Fruit fly (Drosophila melanogaster): ENCODE results near the gene CG33061.

CG33061 gene

DNA sequence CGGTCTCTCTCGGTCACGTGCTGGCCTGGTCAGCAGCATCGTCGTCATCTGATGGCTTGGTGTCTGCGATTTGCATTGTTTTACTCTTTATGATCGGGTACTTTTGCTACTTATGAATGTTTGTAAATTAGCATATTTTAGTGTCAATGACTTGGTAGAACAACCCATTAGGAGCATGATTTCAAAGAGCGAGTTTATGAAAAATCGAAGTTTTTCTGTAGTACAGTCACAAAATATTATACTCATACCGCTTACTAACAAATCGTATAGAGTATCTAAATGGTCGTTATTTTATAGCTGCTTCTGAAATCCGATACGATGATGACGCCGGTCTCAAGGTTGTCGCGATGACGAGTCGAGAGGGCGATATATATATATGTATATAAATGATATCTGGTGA is 43.3 kb upstream of the CG33061 start (continued):
- TF ChIP-seq Pdp1 (GFP tag; optimal IDR thresholded peaks at IDR 0.05) (no peak), croc (GFP tag; conservative IDR thresholded peaks at IDR 0.05) (no peak), CG16779 (GFP tag; IDR thresholded peaks at IDR 0.05) (no peak), Elba2 (GFP tag; optimal IDR thresholded peaks at IDR 0.05) (no peak), CG11456 (GFP tag; IDR thresholded peaks at IDR 0.05) (no peak), cwo (GFP tag; optimal IDR thresholded peaks at IDR 0.05) (peak; percentile 79), luna (GFP tag; optimal IDR thresholded peaks at IDR 0.05) (no peak), NC2α (GFP tag; optimal IDR thresholded peaks at IDR 0.05) (no peak), corto (GFP tag; optimal IDR thresholded peaks at IDR 0.05) (no peak), crol (GFP tag; IDR thresholded peaks at IDR 0.05) (no peak), CG2875 (GFP tag; optimal IDR thresholded peaks at IDR 0.05) (no peak), nerfin-2 (GFP tag; IDR thresholded peaks at IDR 0.05; ENCODE audit: partially characterized antibody) (no peak), bcd (GFP tag; optimal IDR thresholded peaks at IDR 0.05) (no peak), chn (GFP tag; optimal IDR thresholded peaks at IDR 0.05) (no peak), NC2β (GFP tag; optimal IDR thresholded peaks at IDR 0.05) (no peak), B-H1 (GFP tag; IDR thresholded peaks at IDR 0.05) (no peak), CG9932 (GFP tag; IDR thresholded peaks at IDR 0.05) (no peak), schlank (tag; optimal IDR thresholded peaks at IDR 0.05) (no peak), CG11504 (tag; optimal IDR thresholded peaks at IDR 0.05) (peak; percentile 68), sqz (GFP tag; optimal IDR thresholded peaks at IDR 0.05) (no peak), CG17568 (GFP tag; optimal IDR thresholded peaks at IDR 0.05) (no peak), eve (GFP tag; optimal IDR thresholded peaks at IDR 0.05) (no peak), CG4404 (GFP tag; IDR thresholded peaks at IDR 0.05) (no peak), amos (GFP tag; IDR thresholded peaks at IDR 0.05; ENCODE audit: partially characterized antibody) (no peak), Med (GFP tag) (peak; percentile 79), CG4424 (GFP tag; optimal IDR thresholded peaks at IDR 0.05) (no peak), vfl (GFP tag; optimal IDR thresholded peaks at IDR 0.05) (no peak), aop (GFP tag; IDR thresholded peaks at IDR 0.05) (no peak), lola (GFP tag; optimal IDR thresholded peaks at IDR 0.05) (no peak), CG8388 (GFP tag; optimal IDR thresholded peaks at IDR 0.05) (no peak), Spps (tag; optimal IDR thresholded peaks at IDR 0.05) (no peak), fru (optimal IDR thresholded peaks at IDR 0.05) (no peak), CG31365 (tag; optimal IDR thresholded peaks at IDR 0.05) (no peak), CG30403 (GFP tag; optimal IDR thresholded peaks at IDR 0.05) (peak; percentile 20), CG18476 (GFP tag; optimal IDR thresholded peaks at IDR 0.05) (no peak), ro (GFP tag; IDR thresholded peaks at IDR 0.05) (no peak), CG1603 (tag; optimal IDR thresholded peaks at IDR 0.05) (no peak), CG13424 (tag; optimal IDR thresholded peaks at IDR 0.05) (peak; percentile 54), ac (GFP tag; optimal IDR thresholded peaks at IDR 0.05) (no peak), ap (GFP tag; IDR thresholded peaks at IDR 0.05) (no peak), prd (optimal IDR thresholded peaks at IDR 0.05) (no peak), prd (GFP tag; IDR thresholded peaks at IDR 0.05) (no peak), CG1647 (GFP tag; optimal IDR thresholded peaks at IDR 0.05) (no peak), Atf6 (GFP tag; IDR thresholded peaks at IDR 0.05) (no peak), CG4730 (GFP tag; IDR thresholded peaks at IDR 0.05) (no peak), CG10959 (GFP tag; IDR thresholded peaks at IDR 0.05) (no peak), HLH3B (GFP tag; IDR thresholded peaks at IDR 0.05) (peak; percentile 34; the same call in 1 of the 2 replicates), dati (GFP tag; IDR thresholded peaks at IDR 0.05) (no peak), ATbp (GFP tag; optimal IDR thresholded peaks at IDR 0.05) (no peak), Xbp1 (GFP tag; optimal IDR thresholded peaks at IDR 0.05) (peak; percentile 10), sim (GFP tag; IDR thresholded peaks at IDR 0.05) (no peak), stc (GFP tag; IDR thresholded peaks at IDR 0.05) (no peak), CG6765 (GFP tag; optimal IDR thresholded peaks at IDR 0.05) (no peak)
